Fruit fly (Drosophila melanogaster) whole organism, embryonic: ENCODE measurements around the gene CG5003.

Source experiments
- Abd-B ChIP-seq: fragments of 200-800 bp; sonication (Bioruptor generic); optimal IDR thresholded peaks from 2 replicates; lab custom pipeline; 2018; ENCODE audit warnings: missing biosample characterization, mild to moderate bottlenecking, missing genetic modification characterization, moderate library complexity
- Atf6 ChIP-seq: fragments of 200-800 bp; sonication (Bioruptor generic); IDR thresholded peaks from 2 replicates; pipeline ENCODE4 v1.3.6; 2022; ENCODE audit warnings: missing biosample characterization, missing genetic modification characterization
- B-H2 ChIP-seq: fragments of 200-800 bp; sonication (Bioruptor generic); optimal IDR thresholded peaks from 2 replicates; lab custom pipeline; 2018; ENCODE audit warnings: missing biosample characterization, mild to moderate bottlenecking, missing genetic modification characterization
- Bteb2 ChIP-seq: fragments of 200-800 bp; sonication (Bioruptor generic); optimal IDR thresholded peaks from 2 replicates; lab custom pipeline; 2016; ENCODE audit warnings: missing biosample characterization, missing genetic modification characterization
- C15 ChIP-seq: fragments of 200-800 bp; sonication (Bioruptor generic); IDR thresholded peaks from 3 replicates; pipeline ENCODE4 v1.3.6; 2022; ENCODE audit warnings: missing biosample characterization, missing genetic modification characterization
- CG1024 ChIP-seq: fragments of 200-800 bp; sonication (Bioruptor generic); IDR thresholded peaks from 2 replicates; pipeline ENCODE4 v1.3.6; 2022; ENCODE audit warnings: missing biosample characterization, missing genetic modification characterization
- CG11085 ChIP-seq: fragments of 200-800 bp; sonication (Bioruptor generic); IDR thresholded peaks from 2 replicates; pipeline ENCODE4 v1.3.6; 2022; ENCODE audit warnings: missing biosample characterization, missing genetic modification characterization
- CG12769 ChIP-seq: fragments of 200-800 bp; sonication (Bioruptor generic); optimal IDR thresholded peaks from 2 replicates; lab custom pipeline; 2019; ENCODE audit warnings: missing biosample characterization, mild to moderate bottlenecking, missing genetic modification characterization, moderate library complexity
- CG13624 ChIP-seq: fragments of 200-800 bp; sonication (Bioruptor generic); optimal IDR thresholded peaks from 2 replicates; lab custom pipeline; 2016; ENCODE audit warnings: missing biosample characterization, missing genetic modification characterization
- CG13894 ChIP-seq: fragments of 200-800 bp; sonication (Bioruptor generic); optimal IDR thresholded peaks from 3 replicates; lab custom pipeline; 2018; ENCODE audit warnings: missing biosample characterization, mild to moderate bottlenecking, missing genetic modification characterization, moderate library complexity
- CG14667 ChIP-seq: fragments of 200-800 bp; sonication (Bioruptor generic); IDR thresholded peaks from 2 replicates; pipeline ENCODE4 v1.3.6; 2022; ENCODE audit warnings: missing biosample characterization, missing genetic modification characterization
- CG16815 ChIP-seq: fragments of 200-800 bp; sonication (Bioruptor generic); optimal IDR thresholded peaks from 3 replicates; lab custom pipeline; 2017; ENCODE audit warnings: missing biosample characterization, mild to moderate bottlenecking, missing genetic modification characterization
- CG17186 ChIP-seq: fragments of 200-800 bp; sonication (Bioruptor generic); optimal IDR thresholded peaks from 3 replicates; lab custom pipeline; 2017; ENCODE audit warnings: missing biosample characterization, missing genetic modification reagents, missing genetic modification characterization
- CG17802 ChIP-seq: fragments of 200-800 bp; sonication (Bioruptor generic); optimal IDR thresholded peaks from 2 replicates; lab custom pipeline; 2018; ENCODE audit warnings: missing biosample characterization, mild to moderate bottlenecking, missing genetic modification characterization, moderate library complexity
- CG32532 ChIP-seq: fragments of 200-800 bp; sonication (Bioruptor generic); IDR thresholded peaks from 2 replicates; pipeline ENCODE4 v1.3.6; 2022; ENCODE audit warnings: missing biosample characterization, missing genetic modification characterization
- CG3407 ChIP-seq: fragments of 200-800 bp; sonication (Bioruptor generic); optimal IDR thresholded peaks from 2 replicates; lab custom pipeline; 2018; ENCODE audit warnings: missing biosample characterization, mild to moderate bottlenecking, missing genetic modification characterization
- CG34422 ChIP-seq: fragments of 200-800 bp; sonication (Bioruptor generic); IDR thresholded peaks from 3 replicates; pipeline ENCODE4 v1.3.6; 2022; ENCODE audit warnings: missing biosample characterization, missing genetic modification characterization
- CG4820 ChIP-seq: fragments of 200-800 bp; sonication (Bioruptor generic); optimal IDR thresholded peaks from 3 replicates; lab custom pipeline; 2016; ENCODE audit warnings: missing biosample characterization, missing genetic modification characterization
- CG6854 ChIP-seq: fragments of 200-800 bp; sonication (Bioruptor generic); optimal IDR thresholded peaks from 3 replicates; lab custom pipeline; 2017; ENCODE audit warnings: missing biosample characterization, mild to moderate bottlenecking, missing genetic modification characterization
- CG8281 ChIP-seq: fragments of 200-800 bp; sonication (Bioruptor generic); optimal IDR thresholded peaks from 2 replicates; lab custom pipeline; 2018; ENCODE audit warnings: missing biosample characterization, mild to moderate bottlenecking, missing genetic modification characterization, moderate library complexity
- CG9797 ChIP-seq: fragments of 200-800 bp; sonication (Bioruptor generic); optimal IDR thresholded peaks from 3 replicates; lab custom pipeline; 2018; ENCODE audit warnings: missing biosample characterization, mild to moderate bottlenecking, missing genetic modification characterization
- CG9876 ChIP-seq: fragments of 200-800 bp; sonication (Bioruptor generic); optimal IDR thresholded peaks from 2 replicates; lab custom pipeline; 2016; ENCODE audit warnings: missing biosample characterization, missing genetic modification characterization
- CTCF ChIP-seq: fragments of 200-800 bp; sonication (Bioruptor generic); optimal IDR thresholded peaks from 2 replicates; lab custom pipeline; 2017; ENCODE audit warnings: missing biosample characterization, mild to moderate bottlenecking, missing genetic modification characterization, moderate library complexity
- D19A ChIP-seq: fragments of 200-800 bp; optimal IDR thresholded peaks from 3 replicates; lab custom pipeline; 2019; ENCODE audit warnings: missing biosample characterization, mild to moderate bottlenecking, missing genetic modification characterization, moderate library complexity
- Fer1 ChIP-seq: fragments of 200-800 bp; sonication (Bioruptor generic); optimal IDR thresholded peaks from 2 replicates; lab custom pipeline; 2017; ENCODE audit warnings: missing biosample characterization, mild to moderate bottlenecking, missing genetic modification characterization
- Gsc ChIP-seq: fragments of 200-800 bp; sonication (Bioruptor generic); IDR thresholded peaks from 2 replicates; pipeline ENCODE4 v1.3.6; 2022; ENCODE audit warnings: missing biosample characterization, missing genetic modification characterization
- Hand ChIP-seq: fragments of 200-800 bp; sonication (Bioruptor generic); optimal IDR thresholded peaks from 2 replicates; lab custom pipeline; 2017; ENCODE audit warnings: mild to moderate bottlenecking, missing biosample characterization, missing genetic modification reagents, missing genetic modification characterization
- Meics ChIP-seq: fragments of 200-800 bp; sonication (Bioruptor generic); optimal IDR thresholded peaks from 2 replicates; lab custom pipeline; 2017; ENCODE audit warnings: missing biosample characterization, mild to moderate bottlenecking, missing genetic modification characterization
- NC2α ChIP-seq: fragments of 200-800 bp; sonication (Bioruptor generic); optimal IDR thresholded peaks from 2 replicates; lab custom pipeline; 2016; ENCODE audit warnings: missing biosample characterization, missing genetic modification characterization
- Ravus ChIP-seq: fragments of 200-800 bp; sonication (Bioruptor generic); IDR thresholded peaks from 2 replicates; pipeline ENCODE4 v1.3.6; 2022; ENCODE audit warnings: missing biosample characterization, missing genetic modification characterization
- ac ChIP-seq: fragments of 200-800 bp; sonication (Bioruptor generic); optimal IDR thresholded peaks from 3 replicates; lab custom pipeline; 2017; ENCODE audit warnings: missing biosample characterization, mild to moderate bottlenecking, missing genetic modification characterization
- ap ChIP-seq: fragments of 200-800 bp; sonication (Bioruptor generic); IDR thresholded peaks from 2 replicates; pipeline ENCODE4 v1.3.6; 2022; ENCODE audit warnings: missing biosample characterization, missing genetic modification characterization
- bsh ChIP-seq, 2 experiments: fragments of 200-800 bp; sonication (Bioruptor generic); optimal IDR thresholded peaks; 2 replicates each; lab custom pipeline; 2017 to 2018; ENCODE audit warnings: mild to moderate bottlenecking in 2 of 2, missing biosample characterization in 2 of 2, missing genetic modification characterization in 2 of 2, moderate library complexity in 1 of 2
- cas ChIP-seq: fragments of 200-800 bp; sonication (Bioruptor generic); IDR thresholded peaks from 2 replicates; pipeline ENCODE4 v1.3.6; 2022; ENCODE audit warnings: missing biosample characterization, missing genetic modification characterization
- cg ChIP-seq: fragments of 200-800 bp; sonication (Bioruptor generic); optimal IDR thresholded peaks from 3 replicates; lab custom pipeline; 2019; ENCODE audit warnings: missing biosample characterization, mild to moderate bottlenecking, missing genetic modification characterization, moderate library complexity
- dpn ChIP-seq, 2 experiments: fragments of 200-800 bp; sonication (Bioruptor generic); optimal IDR thresholded peaks; 3 replicates each; lab custom pipeline; 2016; ENCODE audit warnings: missing biosample characterization in 2 of 2, missing genetic modification characterization in 2 of 2
- exex ChIP-seq: fragments of 200-800 bp; sonication (Bioruptor generic); optimal IDR thresholded peaks from 4 replicates; lab custom pipeline; 2018; ENCODE audit warnings: missing biosample characterization, mild to moderate bottlenecking, missing genetic modification characterization, moderate library complexity
- gce ChIP-seq: fragments of 200-800 bp; sonication (Bioruptor generic); IDR thresholded peaks from 3 replicates; pipeline ENCODE4 v1.3.6; 2022; ENCODE audit warnings: missing biosample characterization, missing genetic modification characterization
- gsb ChIP-seq: fragments of 200-800 bp; sonication (Bioruptor generic); IDR thresholded peaks from 2 replicates; pipeline ENCODE4 v1.3.6; 2022; ENCODE audit warnings: missing biosample characterization, missing genetic modification characterization
- ham ChIP-seq: fragments of 200-800 bp; sonication (Bioruptor generic); IDR thresholded peaks from 2 replicates; pipeline ENCODE4 v1.3.6; 2022; ENCODE audit warnings: missing biosample characterization, missing genetic modification characterization
- inv ChIP-seq: fragments of 200-800 bp; sonication (Bioruptor generic); IDR thresholded peaks from 2 replicates; pipeline ENCODE4 v1.3.6; 2022; ENCODE audit warnings: missing biosample characterization, missing genetic modification characterization; ENCODE audit not compliant: partially characterized antibody
- jing ChIP-seq: fragments of 200-800 bp; sonication (Bioruptor generic); optimal IDR thresholded peaks from 2 replicates; lab custom pipeline; 2018; ENCODE audit warnings: missing biosample characterization, mild to moderate bottlenecking, missing genetic modification characterization
- kah ChIP-seq: fragments of 200-800 bp; sonication (Bioruptor generic); optimal IDR thresholded peaks from 2 replicates; lab custom pipeline; 2018; ENCODE audit warnings: missing biosample characterization, mild to moderate bottlenecking, missing genetic modification characterization
- kay ChIP-seq: fragments of 200-800 bp; sonication (Bioruptor generic); optimal IDR thresholded peaks from 2 replicates; lab custom pipeline; 2016; ENCODE audit warnings: missing biosample characterization, missing genetic modification characterization
- klu ChIP-seq: fragments of 200-800 bp; sonication (Bioruptor generic); IDR thresholded peaks from 2 replicates; pipeline ENCODE4 v1.3.6; 2022; ENCODE audit warnings: missing biosample characterization, missing genetic modification characterization
- phol ChIP-seq: fragments of 200-800 bp; sonication (Bioruptor generic); optimal IDR thresholded peaks from 3 replicates; lab custom pipeline; 2018; ENCODE audit warnings: missing biosample characterization, mild to moderate bottlenecking, missing genetic modification characterization, moderate library complexity
- ranshi ChIP-seq: fragments of 200-800 bp; sonication (Bioruptor generic); IDR thresholded peaks from 2 replicates; pipeline ENCODE4 v1.3.6; 2022; ENCODE audit warnings: missing biosample characterization, missing genetic modification characterization
- sd ChIP-seq: fragments of 200-800 bp; sonication (Bioruptor generic); optimal IDR thresholded peaks from 3 replicates; lab custom pipeline; 2018; ENCODE audit warnings: missing biosample characterization, mild to moderate bottlenecking, missing genetic modification characterization, moderate library complexity
- trh ChIP-seq: fragments of 200-800 bp; sonication (Bioruptor generic); optimal IDR thresholded peaks from 2 replicates; lab custom pipeline; 2016; ENCODE audit warnings: missing biosample characterization, missing genetic modification characterization
- yki ChIP-seq: fragments of >200 bp; optimal IDR thresholded peaks from 3 replicates; lab custom pipeline; 2018
- zen2 ChIP-seq: fragments of 200-800 bp; sonication (Bioruptor generic); IDR thresholded peaks from 3 replicates; pipeline ENCODE4 v1.3.6; 2022; ENCODE audit warnings: missing biosample characterization, missing genetic modification characterization; ENCODE audit not compliant: partially characterized antibody

Gene CG5003

DNA sequence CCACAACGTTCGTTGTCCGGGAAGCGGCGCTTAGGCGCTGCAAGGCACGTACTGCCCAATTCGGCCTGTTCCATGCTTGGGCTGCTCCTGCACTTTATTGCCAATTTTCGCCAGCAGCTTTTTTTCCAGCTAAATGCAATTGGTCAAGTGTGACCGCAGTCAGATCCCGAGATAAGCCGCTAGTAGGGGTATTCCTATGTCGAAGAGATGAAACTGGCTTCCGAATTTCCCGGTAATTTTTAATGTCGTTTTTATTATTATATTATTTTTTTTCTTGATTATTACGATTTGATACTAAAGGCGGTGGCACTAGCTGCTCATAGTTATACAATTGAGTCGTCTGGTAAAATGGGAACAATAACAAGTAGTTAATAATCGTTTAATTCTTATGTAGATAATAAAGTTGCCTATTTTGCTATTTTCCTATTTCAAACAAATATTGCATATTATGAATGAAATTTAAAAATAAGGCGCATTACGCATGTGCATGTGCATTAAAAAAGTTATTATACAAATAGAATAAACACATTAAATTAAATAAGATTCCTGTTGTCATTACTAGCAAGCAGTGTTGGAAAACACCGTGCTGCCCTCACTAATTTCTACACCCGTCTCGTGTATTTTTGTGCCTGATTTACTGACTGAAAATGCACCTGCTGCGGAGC, at the start of gene CG5003, which contains the start of gene mRpS22 (continued):
- TF ChIP-seq trh (GFP tag; lab: Kevin White, UChicago) (no peak), bsh (GFP tag; optimal IDR thresholded peaks at IDR 0.05; lab: Kevin White, UChicago) (peak in 1 of 2 experiments; percentile 26), CG1024 (GFP tag; lab: Robert Waterston, UW) (no peak), CG13894 (tag; lab: Kevin White, UChicago) (peak; percentile 24), Ravus (GFP tag; lab: Robert Waterston, UW) (no peak), CG11085 (GFP tag; lab: Robert Waterston, UW) (no peak), klu (GFP tag; lab: Robert Waterston, UW) (peak; percentile 21; the same call in 1 of the 2 replicates), CG9797 (GFP tag; lab: Kevin White, UChicago) (peak; percentile 62), B-H2 (GFP tag; lab: Kevin White, UChicago) (peak; percentile 51), Abd-B (peak; percentile 78), CG17802 (tag; lab: Kevin White, UChicago) (no peak), Fer1 (GFP tag; lab: Kevin White, UChicago) (peak; percentile 47), ranshi (0 out of 2 replicates have a peak, but pooled peaks have one; percentile 11), Bteb2 (GFP tag; lab: Kevin White, UChicago) (peak; percentile 1), CG3407 (peak; percentile 17), cas (0 out of 2 replicates have a peak, but pooled peaks have one; percentile 8), CG34422 (GFP tag; lab: Robert Waterston, UW) (no peak; the same call in 2 of the 3 replicates), dpn (GFP tag; optimal IDR thresholded peaks at IDR 0.05; lab: Kevin White, UChicago) (peak in 1 of 2 experiments; percentile 52), phol (peak; percentile 76), ham (GFP tag; lab: Robert Waterston, UW) (no peak), CG6854 (GFP tag; lab: Kevin White, UChicago) (no peak), CG12769 (no peak), gce (GFP tag; lab: Robert Waterston, UW) (no peak), CG16815 (peak; percentile 47), CG14667 (GFP tag; lab: Robert Waterston, UW) (peak; percentile 40), Atf6 (GFP tag; lab: Robert Waterston, UW) (no peak; the same call in 1 of the 2 replicates), CG17186 (GFP tag; lab: Kevin White, UChicago) (no peak), Gsc (no peak), yki (lab: Kevin White, UChicago) (no peak), gsb (no peak), NC2α (GFP tag; lab: Kevin White, UChicago) (peak; percentile 27), CG4820 (peak; percentile 55), C15 (GFP tag; lab: Robert Waterston, UW) (no peak), jing (GFP tag; lab: Kevin White, UChicago) (no peak), cg (no peak), CG9876 (peak; percentile 28), CG8281 (tag; lab: Kevin White, UChicago) (peak; percentile 8), ap (0 out of 2 replicates have a peak, but pooled peaks have one; percentile 10), D19A (tag; lab: Kevin White, UChicago) (no peak), ac (GFP tag; lab: Kevin White, UChicago) (no peak), Hand (GFP tag; lab: Kevin White, UChicago) (no peak), inv (GFP tag; lab: Robert Waterston, UW) (0 out of 2 replicates have a peak, but pooled peaks have one; percentile 30), sd (tag; lab: Kevin White, UChicago) (no peak), exex (tag; lab: Kevin White, UChicago) (peak; percentile 48), CG13624 (GFP tag; lab: Kevin White, UChicago) (no peak), kah (GFP tag; lab: Kevin White, UChicago) (no peak), Meics (GFP tag; lab: Kevin White, UChicago) (peak; percentile 77), kay (peak; percentile 55), CG32532 (GFP tag; lab: Robert Waterston, UW) (peak; percentile 52), zen2 (GFP tag; lab: Robert Waterston, UW) (no peak), CTCF (GFP tag; lab: Kevin White, UChicago) (no peak)
